Worm (Caenorhabditis elegans): Measurements from ENCODE around the gene ciao-2B.

The ciao-2B gene

ce11 chrIII:13429668-13430067, 9.7 kb downstream of the ciao-2B start, which contains the start of gene bli-5:
Gene bli-5, minus strand, starts transcription at chrIII:13429768.
- no peak for TF ChIP-seq pha-4 (tag; optimal IDR thresholded peaks at IDR 0.05)
- no peak for TF ChIP-seq ztf-4 (tag; optimal IDR thresholded peaks at IDR 0.05)
- TF ChIP-seq nhr-11 (tag; optimal IDR thresholded peaks at IDR 0.05): no peak
- no peak for TF ChIP-seq eor-1 (tag; optimal IDR thresholded peaks at IDR 0.05)
- TF ChIP-seq mdl-1 (tag; optimal IDR thresholded peaks at IDR 0.05): no peak
- no peak for TF ChIP-seq ama-1 (optimal IDR thresholded peaks at IDR 0.05)
- no peak for TF ChIP-seq daf-12 (tag; optimal IDR thresholded peaks at IDR 0.05)
- TF ChIP-seq nhr-28 (tag; optimal IDR thresholded peaks at IDR 0.05): no peak
- TF ChIP-seq hmg-11 (tag; optimal IDR thresholded peaks at IDR 0.05): no peak
- TF ChIP-seq jun-1 (tag; optimal IDR thresholded peaks at IDR 0.05): no peak
- no peak for TF ChIP-seq nhr-77 (tag; optimal IDR thresholded peaks at IDR 0.05)
- TF ChIP-seq ceh-82 (tag; optimal IDR thresholded peaks at IDR 0.05): no peak

- TF ChIP-seq nhr-12 (tag; optimal IDR thresholded peaks at IDR 0.05): no peak
- TF ChIP-seq R02D3.7 (tag; optimal IDR thresholded peaks at IDR 0.05): no peak
- peak; percentile 37 for TF ChIP-seq ama-1 (optimal IDR thresholded peaks at IDR 0.05)
Measured at ce11 chrIII:13427817-13428216, 11.5 kb downstream of the ciao-2B start.

- TF ChIP-seq nhr-76 (tag; optimal IDR thresholded peaks at IDR 0.05): no peak
- peak; percentile 28 for TF ChIP-seq lin-15B (tag; optimal IDR thresholded peaks at IDR 0.05)
- TF ChIP-seq tbx-2 (tag; optimal IDR thresholded peaks at IDR 0.05): no peak
- no peak for TF ChIP-seq unc-39 (tag; optimal IDR thresholded peaks at IDR 0.05)
- TF ChIP-seq ztf-4 (tag; optimal IDR thresholded peaks at IDR 0.05): no peak
- no peak for TF ChIP-seq unc-62 (GFP tag; optimal IDR thresholded peaks at IDR 0.05)
- TF ChIP-seq pqm-1 (tag; optimal IDR thresholded peaks at IDR 0.05): no peak
- peak; percentile 46 for TF ChIP-seq nfya-1 (tag; optimal IDR thresholded peaks at IDR 0.05; ENCODE audit: insufficient read depth)
- TF ChIP-seq lsy-12 (tag; optimal IDR thresholded peaks at IDR 0.05): no peak
- no peak for TF ChIP-seq snpc-4 (tag; optimal IDR thresholded peaks at IDR 0.05)
- TF ChIP-seq nhr-25 (tag; optimal IDR thresholded peaks at IDR 0.05): no peak
- no peak for TF ChIP-seq nhr-11 (tag; optimal IDR thresholded peaks at IDR 0.05)
- no peak for TF ChIP-seq R02D3.7 (tag; optimal IDR thresholded peaks at IDR 0.05)
- no peak for TF ChIP-seq sea-2 (GFP tag; optimal IDR thresholded peaks at IDR 0.05)
- TF ChIP-seq egl-27 (tag; optimal IDR thresholded peaks at IDR 0.05): no peak
- TF ChIP-seq ceh-82 (tag; optimal IDR thresholded peaks at IDR 0.05): no peak
- TF ChIP-seq eor-1 (tag; optimal IDR thresholded peaks at IDR 0.05): no peak
- peak; percentile 67 for TF ChIP-seq hmg-11 (tag; optimal IDR thresholded peaks at IDR 0.05)
- no peak for TF ChIP-seq nhr-28 (tag; optimal IDR thresholded peaks at IDR 0.05)
- no peak for TF ChIP-seq ceh-16 (tag; optimal IDR thresholded peaks at IDR 0.05)
- no peak for TF ChIP-seq nhr-77 (tag; optimal IDR thresholded peaks at IDR 0.05)
- TF ChIP-seq ZK546.5 (tag; optimal IDR thresholded peaks at IDR 0.05): no peak
- TF ChIP-seq nhr-237 (tag; optimal IDR thresholded peaks at IDR 0.05): no peak
- no peak for TF ChIP-seq ceh-9 (tag; optimal IDR thresholded peaks at IDR 0.05)
- no peak for TF ChIP-seq ztf-11 (tag; optimal IDR thresholded peaks at IDR 0.05)
Measured at ce11 chrIII:13426036-13426435, 13.3 kb downstream of the ciao-2B start, which contains the start of gene cope-1. Gene cope-1, plus strand, starts transcription at chrIII:13426264.

ce11 chrIII:13423414-13423813, 15.9 kb downstream of the ciao-2B start, which contains the start of gene exo-1:
Gene exo-1, plus strand, starts transcription at chrIII:13423514.
- TF ChIP-seq aly-2 (tag; optimal IDR thresholded peaks at IDR 0.05) (no peak), fos-1 (tag; optimal IDR thresholded peaks at IDR 0.05) (no peak), elt-1 (tag; optimal IDR thresholded peaks at IDR 0.05) (no peak), snpc-4 (tag; optimal IDR thresholded peaks at IDR 0.05) (no peak), skn-1 (tag; optimal IDR thresholded peaks at IDR 0.05) (peak; percentile 29), elt-3 (tag; optimal IDR thresholded peaks at IDR 0.05) (peak in 1 of 3 experiments; percentile 6), unc-39 (tag; optimal IDR thresholded peaks at IDR 0.05) (no peak), R02D3.7 (tag; optimal IDR thresholded peaks at IDR 0.05) (no peak), egl-5 (tag; optimal IDR thresholded peaks at IDR 0.05) (no peak), nhr-11 (tag; optimal IDR thresholded peaks at IDR 0.05) (no peak), ama-1 (optimal IDR thresholded peaks at IDR 0.05) (no peak), nhr-28 (tag; optimal IDR thresholded peaks at IDR 0.05) (no peak), ceh-28 (tag; optimal IDR thresholded peaks at IDR 0.05) (peak; percentile 71), hmg-11 (tag; optimal IDR thresholded peaks at IDR 0.05) (no peak), nfya-1 (tag; optimal IDR thresholded peaks at IDR 0.05; ENCODE audit: insufficient read depth) (peak; percentile 70), fkh-2 (tag; optimal IDR thresholded peaks at IDR 0.05) (no peak), ZK546.5 (tag; optimal IDR thresholded peaks at IDR 0.05) (no peak), lin-39 (tag; optimal IDR thresholded peaks at IDR 0.05) (no peak), nhr-23 (tag; optimal IDR thresholded peaks at IDR 0.05) (peak; percentile 82), ceh-9 (tag; optimal IDR thresholded peaks at IDR 0.05) (no peak), elt-2 (tag; optimal IDR thresholded peaks at IDR 0.05) (no peak), mdl-1 (tag; optimal IDR thresholded peaks at IDR 0.05) (no peak), pha-4 (tag; optimal IDR thresholded peaks at IDR 0.05) (peak; percentile 79), ztf-11 (tag; optimal IDR thresholded peaks at IDR 0.05) (no peak), ceh-82 (tag; optimal IDR thresholded peaks at IDR 0.05) (no peak), nhr-67 (tag; optimal IDR thresholded peaks at IDR 0.05) (no peak), lin-15B (tag; optimal IDR thresholded peaks at IDR 0.05) (peak; percentile 81), lsy-12 (tag; optimal IDR thresholded peaks at IDR 0.05) (no peak), nhr-43 (tag; optimal IDR thresholded peaks at IDR 0.05; ENCODE audit: poor library complexity, severe bottlenecking) (no peak), nhr-25 (tag; optimal IDR thresholded peaks at IDR 0.05) (peak; percentile 54), sea-2 (GFP tag; optimal IDR thresholded peaks at IDR 0.05) (no peak), eor-1 (tag; optimal IDR thresholded peaks at IDR 0.05) (no peak), unc-62 (GFP tag; optimal IDR thresholded peaks at IDR 0.05) (no peak), pqm-1 (tag; optimal IDR thresholded peaks at IDR 0.05) (peak; percentile 70), nhr-237 (tag; optimal IDR thresholded peaks at IDR 0.05) (no peak), tbx-2 (tag; optimal IDR thresholded peaks at IDR 0.05) (no peak), ztf-4 (tag; optimal IDR thresholded peaks at IDR 0.05) (no peak)

Measured in whole organism, L3 larva.